Worm (Caenorhabditis elegans) whole organism, late embryonic: ENCODE results near the gene snai-1.

Experiments
- C08G9.2 ChIP-seq: sonication (generic microtip); optimal IDR thresholded peaks from 2 replicates; lab custom pipeline; 2016; ENCODE audit warnings: mild to moderate bottlenecking, missing genetic modification characterization, moderate library complexity, missing compliant biosample characterization
- ama-1 ChIP-seq: fragments of 150-350 bp; optimal IDR thresholded peaks from 2 replicates; lab custom pipeline; 2014
- ceh-31 ChIP-seq: sonication (generic microtip); optimal IDR thresholded peaks from 2 replicates; lab custom pipeline; 2016; ENCODE audit warnings: missing genetic modification characterization, missing compliant biosample characterization
- dve-1 ChIP-seq: sonication (generic microtip); optimal IDR thresholded peaks from 2 replicates; lab custom pipeline; 2017; ENCODE audit warnings: antibody characterized with exemption, mild to moderate bottlenecking, missing genetic modification characterization, missing compliant biosample characterization
- fkh-10 ChIP-seq: fragments of 150-350 bp; optimal IDR thresholded peaks from 2 replicates; lab custom pipeline; 2014; ENCODE audit warnings: missing biosample characterization, missing genetic modification reagents, missing genetic modification characterization
- hlh-30 ChIP-seq: sonication (generic microtip); optimal IDR thresholded peaks from 2 replicates; lab custom pipeline; 2017; ENCODE audit warnings: antibody characterized with exemption, missing genetic modification characterization, missing compliant biosample characterization; ENCODE audit not compliant: insufficient read depth
- lin-11 ChIP-seq: fragments of 200-800 bp; sonication (Bioruptor generic); optimal IDR thresholded peaks from 2 replicates; lab custom pipeline; 2018; ENCODE audit warnings: mild to moderate bottlenecking, missing genetic modification characterization, missing compliant biosample characterization
- pag-3 ChIP-seq: sonication (generic microtip); optimal IDR thresholded peaks from 2 replicates; lab custom pipeline; 2016; ENCODE audit warnings: missing compliant biosample characterization, missing genetic modification characterization, borderline replicate concordance
- pha-4 ChIP-seq: fragments of 150-350 bp; optimal IDR thresholded peaks from 2 replicates; lab custom pipeline; 2018; ENCODE audit warnings: missing biosample characterization, missing genetic modification reagents, missing genetic modification characterization
- pqm-1 ChIP-seq: sonication (generic microtip); optimal IDR thresholded peaks from 2 replicates; lab custom pipeline; 2016; ENCODE audit warnings: missing genetic modification characterization, missing compliant biosample characterization
- sox-4 ChIP-seq: sonication (generic microtip); optimal IDR thresholded peaks from 2 replicates; lab custom pipeline; 2017; ENCODE audit warnings: mild to moderate bottlenecking, missing genetic modification characterization, inconsistent platforms, missing compliant biosample characterization
- unc-3 ChIP-seq, 2 experiments: fragments of 200-800 bp in 1 of 2; sonication (Bioruptor generic) in 1 of 2; sonication (generic microtip) in 1 of 2; conservative IDR thresholded peaks in 1 of 2; optimal IDR thresholded peaks in 1 of 2; 2 replicates each; pipeline versions ENCODE4 v1.3.6 to Lab custom; 2016 to 2022; ENCODE audit warnings: missing compliant biosample characterization in 2 of 2, missing genetic modification characterization in 2 of 2, missing genetic modification reagents in 1 of 2
- ztf-16 ChIP-seq: sonication (generic microtip); optimal IDR thresholded peaks from 2 replicates; lab custom pipeline; 2017; ENCODE audit warnings: missing genetic modification characterization, missing compliant biosample characterization

DNA sequence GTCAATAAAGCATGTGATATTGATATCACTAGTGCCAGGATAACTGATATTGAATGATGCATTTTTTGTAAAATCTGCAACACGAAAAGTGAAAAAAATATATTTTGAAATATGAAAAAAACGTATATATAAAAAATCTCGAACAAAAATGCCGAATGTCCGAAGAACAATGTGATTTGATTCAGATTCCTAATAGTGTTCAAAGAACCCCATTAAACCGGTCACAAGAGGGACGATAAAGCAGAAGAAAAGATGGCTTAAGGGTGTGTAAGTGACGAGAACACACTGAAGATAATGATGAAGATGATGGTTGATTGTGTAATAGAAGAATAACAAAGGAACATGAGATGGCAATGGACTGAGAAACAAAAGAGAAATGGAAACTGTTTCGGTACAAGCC lies 25.5 kb downstream of the snai-1 start, which contains the start of gene T21D12.14:
- TF ChIP-seq dve-1 (tag; lab: Kevin White, UChicago) (no peak), ztf-16 (no peak), pha-4 (tag; lab: Kevin White, UChicago) (no peak), lin-11 (tag; lab: Kevin White, UChicago) (no peak), sox-4 (tag; lab: Kevin White, UChicago) (no peak), fkh-10 (no peak), C08G9.2 (tag; lab: Kevin White, UChicago) (no peak), ama-1 (lab: Kevin White, UChicago) (no peak), pqm-1 (tag; lab: Kevin White, UChicago) (no peak), unc-3 (GFP tag; conservative IDR thresholded peaks at IDR 0.05; lab: Robert Waterston, UW) (no peak), unc-3 (tag; optimal IDR thresholded peaks at IDR 0.05; lab: Kevin White, UChicago) (no peak), hlh-30 (tag; lab: Kevin White, UChicago) (no peak), ceh-31 (tag; lab: Kevin White, UChicago) (no peak), pag-3 (no peak)
